Fruit fly (Drosophila melanogaster) whole organism: ENCODE measurements around the gene ND-B14.5AL.

Source experiments
- CG8478 ChIP-seq: fragments of >200 bp; optimal IDR thresholded peaks from 2 replicates; lab custom pipeline; 2018; ENCODE audit warnings: inconsistent platforms
- Dll ChIP-seq: fragments of >200 bp; optimal IDR thresholded peaks from 2 replicates; lab custom pipeline; 2017
- EcR ChIP-seq, 2 experiments: fragments of >200 bp; optimal IDR thresholded peaks; 2 replicates each; lab custom pipeline; 2017; ENCODE audit warnings: missing biosample characterization in 2 of 2, missing genetic modification characterization in 2 of 2, missing genetic modification reagents in 2 of 2
- pan ChIP-seq: fragments of >200 bp; optimal IDR thresholded peaks from 2 replicates; lab custom pipeline; 2017
- psq ChIP-seq: fragments of >200 bp; optimal IDR thresholded peaks from 2 replicates; lab custom pipeline; 2017
- usp ChIP-seq: fragments of >200 bp; optimal IDR thresholded peaks from 2 replicates; lab custom pipeline; 2017; ENCODE audit warnings: missing biosample characterization, missing genetic modification characterization, mixed read lengths

Gene ND-B14.5AL

dm6 chr3L:22605637-22606419 is at the start of gene ND-B14.5AL:
ND-B14.5AL (plus strand) TSS chr3L:22606369.
- TF ChIP-seq pan (lab: Kevin White, UChicago) = no peak
- TF ChIP-seq Dll (lab: Kevin White, UChicago) = no peak
- TF ChIP-seq usp (GFP tag; lab: Kevin White, UChicago) = no peak
- TF ChIP-seq psq = no peak
- TF ChIP-seq CG8478 (lab: Kevin White, UChicago) = no peak
- no peak for TF ChIP-seq EcR (GFP tag; optimal IDR thresholded peaks at IDR 0.05; lab: Kevin White, UChicago)

dm6 chr3L:22571679-22572078 is 34.5 kb upstream of the ND-B14.5AL start:
- no peak for TF ChIP-seq psq
- no peak for TF ChIP-seq CG8478 (lab: Kevin White, UChicago)
- no peak for TF ChIP-seq EcR (GFP tag; optimal IDR thresholded peaks at IDR 0.05; lab: Kevin White, UChicago)
- TF ChIP-seq usp (GFP tag; lab: Kevin White, UChicago) = no peak
- no peak for TF ChIP-seq pan (lab: Kevin White, UChicago)
- TF ChIP-seq Dll (lab: Kevin White, UChicago) = no peak

- TF ChIP-seq EcR (GFP tag; optimal IDR thresholded peaks at IDR 0.05; lab: Kevin White, UChicago) (no peak), Dll (lab: Kevin White, UChicago) (no peak), usp (GFP tag; lab: Kevin White, UChicago) (no peak), psq (no peak), pan (lab: Kevin White, UChicago) (no peak), CG8478 (lab: Kevin White, UChicago) (no peak)
Observed at dm6 chr3L:22572272-22572671, 33.9 kb upstream of the ND-B14.5AL start.

- no peak for TF ChIP-seq psq
- no peak for TF ChIP-seq CG8478 (lab: Kevin White, UChicago)
- no peak for TF ChIP-seq Dll (lab: Kevin White, UChicago)
- no peak for TF ChIP-seq EcR (GFP tag; optimal IDR thresholded peaks at IDR 0.05; lab: Kevin White, UChicago)
- TF ChIP-seq usp (GFP tag; lab: Kevin White, UChicago) = no peak
- no peak for TF ChIP-seq pan (lab: Kevin White, UChicago)
Observed at dm6 chr3L:22586401-22587161, 19.6 kb upstream of the ND-B14.5AL start.

dm6 chr3L:22587890-22588645 is 18.1 kb upstream of the ND-B14.5AL start:
- TF ChIP-seq psq (no peak), Dll (lab: Kevin White, UChicago) (no peak), pan (lab: Kevin White, UChicago) (no peak), EcR (GFP tag; optimal IDR thresholded peaks at IDR 0.05; lab: Kevin White, UChicago) (no peak), CG8478 (lab: Kevin White, UChicago) (no peak), usp (GFP tag; lab: Kevin White, UChicago) (no peak)

dm6 chr3L:22589135-22589534 is 17.0 kb upstream of the ND-B14.5AL start:
- TF ChIP-seq psq (no peak), usp (GFP tag; lab: Kevin White, UChicago) (no peak), pan (lab: Kevin White, UChicago) (no peak), CG8478 (lab: Kevin White, UChicago) (no peak), EcR (GFP tag; optimal IDR thresholded peaks at IDR 0.05; lab: Kevin White, UChicago) (no peak), Dll (lab: Kevin White, UChicago) (no peak)

dm6 chr3L:22607076-22607475 is 907 bp downstream of the ND-B14.5AL start:
- TF ChIP-seq pan (lab: Kevin White, UChicago) (no peak), usp (GFP tag; lab: Kevin White, UChicago) (no peak), CG8478 (lab: Kevin White, UChicago) (no peak), psq (no peak), Dll (lab: Kevin White, UChicago) (no peak), EcR (GFP tag; optimal IDR thresholded peaks at IDR 0.05; lab: Kevin White, UChicago) (no peak)

- TF ChIP-seq EcR (GFP tag; optimal IDR thresholded peaks at IDR 0.05; lab: Kevin White, UChicago) (no peak), psq (no peak), usp (GFP tag; lab: Kevin White, UChicago) (no peak), CG8478 (lab: Kevin White, UChicago) (no peak), Dll (lab: Kevin White, UChicago) (no peak), pan (lab: Kevin White, UChicago) (no peak)
Observed at dm6 chr3L:22616784-22617183, 10.6 kb downstream of the ND-B14.5AL start.

dm6 chr3L:22634111-22634510 is 27.9 kb downstream of the ND-B14.5AL start:
- TF ChIP-seq Dll (lab: Kevin White, UChicago) (no peak), usp (GFP tag; lab: Kevin White, UChicago) (no peak), CG8478 (lab: Kevin White, UChicago) (no peak), psq (no peak), EcR (GFP tag; optimal IDR thresholded peaks at IDR 0.05; lab: Kevin White, UChicago) (no peak), pan (lab: Kevin White, UChicago) (no peak)

dm6 chr3L:22637866-22638534 is 31.8 kb downstream of the ND-B14.5AL start, which contains the start of gene CG14459:
CG14459 (minus strand) TSS chr3L:22637916.
- TF ChIP-seq psq (no peak), Dll (lab: Kevin White, UChicago) (no peak), CG8478 (lab: Kevin White, UChicago) (no peak), EcR (GFP tag; optimal IDR thresholded peaks at IDR 0.05; lab: Kevin White, UChicago) (no peak), usp (GFP tag; lab: Kevin White, UChicago) (no peak), pan (lab: Kevin White, UChicago) (no peak)
